Fruit fly (Drosophila melanogaster) whole organism, wandering third instar larva: ENCODE measurements around the gene CG15864.
A peak's percentile ranks its signal among the peaks of the same experiment; 100 is the strongest.

ENCODE experiments used
- Abd-B ChIP-seq: fragments of >200 bp; optimal IDR thresholded peaks from 2 replicates; lab custom pipeline; 2017; ENCODE audit warnings: missing biosample characterization, missing genetic modification characterization
- CG32264 ChIP-seq: fragments of 200-800 bp; sonication (Bioruptor generic); optimal IDR thresholded peaks from 2 replicates; lab custom pipeline; 2016; ENCODE audit warnings: missing biosample characterization, missing genetic modification characterization
- CG9705 ChIP-seq: fragments of 200-800 bp; sonication (Bioruptor generic); optimal IDR thresholded peaks from 2 replicates; lab custom pipeline; 2018; ENCODE audit warnings: missing biosample characterization, mild to moderate bottlenecking, missing genetic modification characterization
- CrebA ChIP-seq: fragments of 200-800 bp; sonication (Bioruptor generic); optimal IDR thresholded peaks from 2 replicates; lab custom pipeline; 2016; ENCODE audit warnings: missing biosample characterization, mild to moderate bottlenecking, missing genetic modification characterization, borderline replicate concordance
- Dfd ChIP-seq: fragments of >200 bp; optimal IDR thresholded peaks from 2 replicates; lab custom pipeline; 2017; ENCODE audit warnings: missing biosample characterization, missing genetic modification characterization
- Dif ChIP-seq: fragments of 200-275, 200-300 bp; sonication (Bioruptor generic); optimal IDR thresholded peaks from 2 replicates; lab custom pipeline; 2018; ENCODE audit warnings: missing biosample characterization, missing genetic modification characterization; ENCODE audit not compliant: partially characterized antibody
- GATAd ChIP-seq: sonication (Bioruptor generic); optimal IDR thresholded peaks from 2 replicates; lab custom pipeline; 2016; ENCODE audit warnings: missing biosample characterization, missing genetic modification characterization
- HLH106 ChIP-seq: fragments of 200-800 bp; optimal IDR thresholded peaks from 3 replicates; lab custom pipeline; 2019; ENCODE audit warnings: missing biosample characterization, mild to moderate bottlenecking, missing genetic modification characterization, moderate library complexity
- Hnf4 ChIP-seq: fragments of 200-800 bp; sonication (Bioruptor generic); optimal IDR thresholded peaks from 2 replicates; lab custom pipeline; 2016; ENCODE audit warnings: missing biosample characterization, mild to moderate bottlenecking, missing genetic modification characterization
- Hr78 ChIP-seq: fragments of >200 bp; optimal IDR thresholded peaks from 2 replicates; lab custom pipeline; 2017; ENCODE audit warnings: missing biosample characterization, missing genetic modification characterization
- Hr83 ChIP-seq: fragments of 200-300 bp; sonication (Bioruptor generic); optimal IDR thresholded peaks from 2 replicates; lab custom pipeline; 2016; ENCODE audit warnings: missing biosample characterization, mild to moderate bottlenecking, missing genetic modification characterization, moderate library complexity; ENCODE audit not compliant: poor library complexity, severe bottlenecking
- Jra ChIP-seq: sonication (Bioruptor generic); optimal IDR thresholded peaks from 2 replicates; lab custom pipeline; 2016; ENCODE audit warnings: missing biosample characterization, missing genetic modification characterization
- Mio ChIP-seq: sonication (Bioruptor generic); optimal IDR thresholded peaks from 2 replicates; lab custom pipeline; 2016; ENCODE audit warnings: missing biosample characterization, missing genetic modification characterization
- Myc ChIP-seq: fragments of >200 bp; optimal IDR thresholded peaks from 2 replicates; lab custom pipeline; 2017
- N ChIP-seq: fragments of >200 bp; optimal IDR thresholded peaks from 2 replicates; lab custom pipeline; 2018; ENCODE audit warnings: missing biosample characterization, missing external identifiers, missing genetic modification characterization
- OdsH ChIP-seq: fragments of 200-800 bp; sonication (Bioruptor generic); optimal IDR thresholded peaks from 2 replicates; lab custom pipeline; 2016; ENCODE audit warnings: missing biosample characterization, mild to moderate bottlenecking, missing genetic modification characterization
- Rel ChIP-seq, 2 experiments: fragments of 200-800 bp; sonication (Bioruptor generic) in 1 of 2; optimal IDR thresholded peaks; 2 replicates in 1 of 2; 3 replicates in 1 of 2; lab custom pipeline; 2016 to 2019; ENCODE audit warnings: mild to moderate bottlenecking in 2 of 2, missing biosample characterization in 2 of 2, missing genetic modification characterization in 2 of 2, moderate library complexity in 1 of 2
- Sp1 ChIP-seq: fragments of 200-800 bp; sonication (Bioruptor generic); optimal IDR thresholded peaks from 3 replicates; lab custom pipeline; 2019; ENCODE audit warnings: missing biosample characterization, mild to moderate bottlenecking, missing genetic modification characterization, moderate library complexity
- Vsx2 ChIP-seq: fragments of 200-300, 225-300 bp; sonication (Bioruptor generic); optimal IDR thresholded peaks from 2 replicates; lab custom pipeline; 2018; ENCODE audit warnings: missing biosample characterization, missing genetic modification characterization; ENCODE audit not compliant: partially characterized antibody
- br ChIP-seq: fragments of 200-800 bp; sonication (Bioruptor generic); optimal IDR thresholded peaks from 2 replicates; lab custom pipeline; 2016; ENCODE audit warnings: missing biosample characterization, missing genetic modification characterization
- brk ChIP-seq: fragments of 200-800 bp; sonication (Bioruptor generic); optimal IDR thresholded peaks from 2 replicates; lab custom pipeline; 2016; ENCODE audit warnings: missing biosample characterization, mild to moderate bottlenecking, missing genetic modification characterization
- dl ChIP-seq, 2 experiments: fragments of 175-275, 200-275 bp in 1 of 2; fragments of 200-275 bp in 1 of 2; sonication (Bioruptor generic); optimal IDR thresholded peaks; lab custom pipeline; 2018; ENCODE audit warnings: mild to moderate bottlenecking in 2 of 2, missing biosample characterization in 2 of 2, missing genetic modification characterization in 2 of 2, moderate library complexity in 2 of 2; ENCODE audit not compliant: partially characterized antibody in 2 of 2, insufficient read depth in 1 of 2
- dmrt93B ChIP-seq: fragments of 200-800 bp; sonication (Bioruptor generic); optimal IDR thresholded peaks from 2 replicates; lab custom pipeline; 2018; ENCODE audit warnings: missing biosample characterization, mild to moderate bottlenecking, missing genetic modification characterization
- dsf ChIP-seq: sonication (Bioruptor generic); optimal IDR thresholded peaks from 2 replicates; lab custom pipeline; 2016; ENCODE audit warnings: missing biosample characterization, missing genetic modification characterization, borderline replicate concordance
- ey ChIP-seq: fragments of 200-800 bp; sonication (Bioruptor generic); optimal IDR thresholded peaks from 2 replicates; lab custom pipeline; 2016; ENCODE audit warnings: missing biosample characterization, missing genetic modification characterization
- foxo ChIP-seq, 2 experiments: fragments of 200-800 bp; sonication (Bioruptor generic); optimal IDR thresholded peaks; 2 replicates in 1 of 2; 3 replicates in 1 of 2; lab custom pipeline; 2016 to 2017; ENCODE audit warnings: missing biosample characterization in 2 of 2, missing genetic modification characterization in 2 of 2
- fru ChIP-seq: fragments of 200-800 bp; sonication (Bioruptor generic); optimal IDR thresholded peaks from 3 replicates; lab custom pipeline; 2016; ENCODE audit warnings: missing biosample characterization, mild to moderate bottlenecking, missing genetic modification characterization
- h ChIP-seq: fragments of 200-800 bp; sonication (Bioruptor generic); optimal IDR thresholded peaks from 3 replicates; lab custom pipeline; 2016; ENCODE audit warnings: missing biosample characterization, mild to moderate bottlenecking, missing genetic modification characterization
- jim ChIP-seq: fragments of 175-275, 200-325 bp; sonication (Bioruptor generic); optimal IDR thresholded peaks from 2 replicates; lab custom pipeline; 2016; ENCODE audit warnings: missing biosample characterization, mild to moderate bottlenecking, missing genetic modification characterization
- lola ChIP-seq: fragments of >200 bp; optimal IDR thresholded peaks from 2 replicates; lab custom pipeline; 2017; ENCODE audit warnings: missing biosample characterization, missing genetic modification characterization
- pan ChIP-seq: fragments of >200 bp; optimal IDR thresholded peaks from 2 replicates; lab custom pipeline; 2017
- psq ChIP-seq: fragments of 200-800 bp; sonication (Bioruptor generic); optimal IDR thresholded peaks from 3 replicates; lab custom pipeline; 2017; ENCODE audit warnings: missing biosample characterization, mild to moderate bottlenecking, missing genetic modification characterization, moderate library complexity
- rgr ChIP-seq: fragments of 200-800 bp; sonication (Bioruptor generic); optimal IDR thresholded peaks from 3 replicates; lab custom pipeline; 2016; ENCODE audit warnings: missing biosample characterization, mild to moderate bottlenecking, missing genetic modification characterization
- sage ChIP-seq: fragments of 200-800 bp; sonication (Bioruptor generic); optimal IDR thresholded peaks from 2 replicates; lab custom pipeline; 2016; ENCODE audit warnings: missing biosample characterization, mild to moderate bottlenecking, missing genetic modification characterization
- sv ChIP-seq: fragments of 200-800 bp; sonication (Bioruptor generic); optimal IDR thresholded peaks from 3 replicates; lab custom pipeline; 2016; ENCODE audit warnings: missing biosample characterization, missing genetic modification characterization
- tai ChIP-seq: sonication (Bioruptor generic); optimal IDR thresholded peaks from 2 replicates; lab custom pipeline; 2016; ENCODE audit warnings: missing biosample characterization, missing genetic modification characterization
- usp ChIP-seq: fragments of >200 bp; optimal IDR thresholded peaks from 2 replicates; lab custom pipeline; 2017; ENCODE audit warnings: missing biosample characterization, missing genetic modification characterization
- woc ChIP-seq: sonication (Bioruptor generic); optimal IDR thresholded peaks from 2 replicates; lab custom pipeline; 2016; ENCODE audit warnings: missing biosample characterization, mild to moderate bottlenecking, missing genetic modification characterization

Gene CG15864

DNA sequence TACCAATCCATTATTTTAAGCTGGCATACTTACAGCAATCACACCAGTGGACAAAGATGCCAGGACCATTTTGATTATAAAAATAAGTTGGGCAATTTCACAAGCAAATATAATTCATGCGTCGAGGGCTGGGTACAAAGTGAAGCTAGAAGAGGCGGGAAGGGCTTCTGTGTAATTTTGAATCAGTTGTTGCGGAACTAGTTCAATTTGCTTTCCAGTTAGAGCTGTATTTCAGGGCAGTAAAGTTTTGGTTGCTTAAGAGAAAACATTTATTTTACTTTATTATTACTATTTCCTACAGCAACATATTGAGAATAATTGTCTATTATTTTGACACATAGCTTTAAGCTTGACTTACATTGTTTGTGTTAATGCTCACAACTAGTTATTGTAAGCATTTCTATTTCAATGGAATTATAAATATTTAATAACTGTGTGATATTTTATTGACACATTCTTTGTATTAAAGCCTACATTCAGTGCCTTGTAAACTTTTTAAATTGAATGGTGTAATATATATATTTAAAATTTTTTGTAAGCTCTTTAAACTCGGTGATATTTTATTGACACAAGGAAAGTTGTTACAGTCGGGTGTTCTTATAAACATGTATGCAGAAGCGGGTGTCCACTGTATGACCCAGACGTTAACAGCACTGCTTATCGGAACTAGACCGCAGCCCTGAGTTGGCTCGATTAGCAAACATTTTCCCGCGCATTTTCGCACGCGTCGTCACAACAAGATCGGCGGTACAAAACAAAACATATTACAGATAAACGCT lies 16.3 kb downstream of the CG15864 start, which contains the start of the genes RPA1 and Mcm2:
RPA1 (minus strand) TSS at position 150 of the 779 bp plus-strand sequence.
Mcm2 (plus strand) TSS at position 669 of the 779 bp plus-strand sequence.
- TF ChIP-seq Hr78 (GFP tag; lab: Kevin White, UChicago) (no peak), Jra (no peak), woc (GFP tag; lab: Kevin White, UChicago) (peak; percentile 81), jim (peak; percentile 76), CG9705 (GFP tag; lab: Kevin White, UChicago) (peak; percentile 64), h (GFP tag; lab: Kevin White, UChicago) (peak; percentile 75), pan (lab: Kevin White, UChicago) (no peak), dmrt93B (peak; percentile 83), dl (GFP tag; optimal IDR thresholded peaks at IDR 0.05; lab: Kevin White, UChicago; ENCODE audit: insufficient read depth in 1 of 2, partially characterized antibody in 2 of 2) (no peak), tai (GFP tag; lab: Kevin White, UChicago) (no peak), rgr (GFP tag; lab: Kevin White, UChicago) (peak; percentile 74), Abd-B (GFP tag; lab: Kevin White, UChicago) (no peak), ey (GFP tag; lab: Kevin White, UChicago) (peak; percentile 69), Hr83 (GFP tag; lab: Kevin White, UChicago) (peak; percentile 73), Dfd (no peak), OdsH (GFP tag; lab: Kevin White, UChicago) (peak; percentile 73), dsf (GFP tag; lab: Kevin White, UChicago) (peak; percentile 39), Myc (lab: Kevin White, UChicago) (no peak), brk (GFP tag; lab: Kevin White, UChicago) (no peak), N (GFP tag; lab: Kevin White, UChicago) (no peak), foxo (GFP tag; optimal IDR thresholded peaks at IDR 0.05; lab: Kevin White, UChicago) (peak in 1 of 2 experiments; percentile 89), fru (peak; percentile 74), br (GFP tag; lab: Kevin White, UChicago) (peak; percentile 49), Mio (peak; percentile 1), HLH106 (tag; lab: Kevin White, UChicago) (peak; percentile 87), GATAd (GFP tag; lab: Kevin White, UChicago) (peak; percentile 8), Hnf4 (GFP tag; lab: Kevin White, UChicago) (no peak), sv (GFP tag; lab: Kevin White, UChicago) (peak; percentile 55), sage (GFP tag; lab: Kevin White, UChicago) (no peak), usp (GFP tag; lab: Kevin White, UChicago) (no peak), Sp1 (GFP tag; lab: Kevin White, UChicago) (peak; percentile 84), CG32264 (GFP tag; lab: Kevin White, UChicago) (no peak), CrebA (GFP tag; lab: Kevin White, UChicago) (no peak), lola (GFP tag; lab: Kevin White, UChicago) (no peak), Vsx2 (GFP tag; lab: Kevin White, UChicago) (no peak), Dif (no peak), Rel (GFP tag; optimal IDR thresholded peaks at IDR 0.05; lab: Kevin White, UChicago) (no peak), Rel (tag; optimal IDR thresholded peaks at IDR 0.05; lab: Kevin White, UChicago) (peak; percentile 19), psq (peak; percentile 77)
- TF ChIP-seq, all 38 proteins: peak for 20

DNA sequence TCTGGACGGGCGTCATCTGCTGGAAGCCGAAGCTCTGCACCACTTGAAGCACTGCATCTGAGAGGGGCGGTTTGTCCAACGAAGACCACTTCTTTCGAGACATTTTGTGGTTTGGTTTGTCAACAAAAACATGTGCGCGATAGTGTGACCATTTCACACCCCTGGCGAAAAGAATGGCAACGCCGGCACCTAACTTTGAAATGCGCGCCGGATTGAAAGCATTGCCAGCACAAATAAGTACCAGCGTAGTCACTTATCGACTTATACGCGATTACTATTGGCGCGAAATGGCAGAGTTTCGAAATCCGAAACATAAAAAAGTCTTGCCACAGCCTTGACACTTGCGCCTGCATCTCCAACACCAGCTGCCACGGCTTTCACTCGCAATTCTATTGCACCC lies 21.5 kb downstream of the CG15864 start, which contains the start of gene CG9630:
CG9630 (minus strand) TSS at position 157 of the 400 bp plus-strand sequence.
- TF ChIP-seq Dif (peak; percentile 13), brk (GFP tag; lab: Kevin White, UChicago) (no peak), Vsx2 (GFP tag; lab: Kevin White, UChicago) (no peak), CG9705 (GFP tag; lab: Kevin White, UChicago) (no peak), Myc (lab: Kevin White, UChicago) (peak; percentile 55)
